Worm (Caenorhabditis elegans): Measurements from ENCODE around the gene F42A9.9.

ce11 chrIV:8595767-8596166 is 42.9 kb downstream of the F42A9.9 start, which contains the start of gene clec-181:
- TF ChIP-seq lir-3 (tag; optimal IDR thresholded peaks at IDR 0.05; ENCODE audit: poor library complexity) (no peak), snpc-4 (tag; optimal IDR thresholded peaks at IDR 0.05) (no peak)
